Worm (Caenorhabditis elegans) whole organism, early embryonic: ENCODE data around the gene rpi-1.

Experiments used
- B0310.2 ChIP-seq: sonication (generic microtip); optimal IDR thresholded peaks from 2 replicates; lab custom pipeline; 2016; ENCODE audit warnings: mild to moderate bottlenecking, missing genetic modification characterization, missing compliant biosample characterization
- F13C5.2 ChIP-seq: sonication (generic microtip); optimal IDR thresholded peaks from 2 replicates; lab custom pipeline; 2017; ENCODE audit warnings: mild to moderate bottlenecking, missing genetic modification characterization, inconsistent platforms, missing compliant biosample characterization
- aly-1 ChIP-seq: sonication (generic microtip); optimal IDR thresholded peaks from 2 replicates; lab custom pipeline; 2016; ENCODE audit warnings: missing genetic modification characterization, missing compliant biosample characterization
- ama-1 ChIP-seq: fragments of 150-350 bp; optimal IDR thresholded peaks from 2 replicates; lab custom pipeline; 2014
- ceh-13 ChIP-seq: fragments of 200-800 bp; sonication (Bioruptor generic); optimal IDR thresholded peaks from 2 replicates; lab custom pipeline; 2018; ENCODE audit warnings: mild to moderate bottlenecking, missing genetic modification characterization, missing compliant biosample characterization
- ceh-36 ChIP-seq: sonication (generic microtip); optimal IDR thresholded peaks from 2 replicates; lab custom pipeline; 2016; ENCODE audit warnings: missing genetic modification characterization, inconsistent platforms, missing compliant biosample characterization
- ets-7 ChIP-seq: sonication (generic microtip); optimal IDR thresholded peaks from 2 replicates; lab custom pipeline; 2016; ENCODE audit warnings: missing genotype, missing genetic modification characterization, missing compliant biosample characterization
- flt-1 ChIP-seq: fragments of 200-800 bp; sonication (Bioruptor generic); IDR thresholded peaks from 2 replicates; pipeline ENCODE4 v1.3.6; 2022; ENCODE audit warnings: missing genetic modification characterization, missing compliant biosample characterization
- hmbx-1 ChIP-seq: sonication (generic microtip); optimal IDR thresholded peaks from 2 replicates; lab custom pipeline; 2016; ENCODE audit warnings: mild to moderate bottlenecking, missing genetic modification characterization, missing compliant biosample characterization
- hmg-4 ChIP-seq: fragments of 200-800 bp; sonication (Bioruptor generic); optimal IDR thresholded peaks from 2 replicates; lab custom pipeline; 2018; ENCODE audit warnings: mild to moderate bottlenecking, missing genetic modification characterization, missing compliant biosample characterization
- hnd-1 ChIP-seq: sonication (generic microtip); optimal IDR thresholded peaks from 2 replicates; lab custom pipeline; 2016; ENCODE audit warnings: missing genetic modification characterization, missing compliant biosample characterization
- pes-1 ChIP-seq: fragments of 200-800 bp; sonication (Bioruptor generic); IDR thresholded peaks from 2 replicates; pipeline ENCODE4 v1.3.6; 2022; ENCODE audit warnings: missing genetic modification reagents, missing genetic modification characterization, missing compliant biosample characterization
- scrt-1 ChIP-seq: fragments of 200-800 bp; sonication (Bioruptor generic); IDR thresholded peaks from 2 replicates; pipeline ENCODE4 v1.3.6; 2022; ENCODE audit warnings: missing genetic modification characterization, missing compliant biosample characterization
- sea-1 ChIP-seq: fragments of 200-800 bp; sonication (Bioruptor generic); conservative IDR thresholded peaks from 2 replicates; pipeline ENCODE4 v1.3.6; 2022; ENCODE audit warnings: missing genetic modification characterization, missing compliant biosample characterization
- tbx-11 ChIP-seq: fragments of 200-800 bp; sonication (Bioruptor generic); IDR thresholded peaks from 2 replicates; pipeline ENCODE4 v1.3.6; 2022; ENCODE audit warnings: missing genetic modification characterization, missing compliant biosample characterization
- tbx-37 ChIP-seq: fragments of 200-800 bp; sonication (Bioruptor generic); conservative IDR thresholded peaks from 2 replicates; pipeline ENCODE4 v1.3.6; 2022; ENCODE audit warnings: missing genetic modification reagents, missing genetic modification characterization, missing compliant biosample characterization
- tra-4 ChIP-seq: sonication (generic microtip); optimal IDR thresholded peaks from 2 replicates; lab custom pipeline; 2017; ENCODE audit warnings: missing genetic modification characterization, missing compliant biosample characterization

rpi-1 gene

DNA sequence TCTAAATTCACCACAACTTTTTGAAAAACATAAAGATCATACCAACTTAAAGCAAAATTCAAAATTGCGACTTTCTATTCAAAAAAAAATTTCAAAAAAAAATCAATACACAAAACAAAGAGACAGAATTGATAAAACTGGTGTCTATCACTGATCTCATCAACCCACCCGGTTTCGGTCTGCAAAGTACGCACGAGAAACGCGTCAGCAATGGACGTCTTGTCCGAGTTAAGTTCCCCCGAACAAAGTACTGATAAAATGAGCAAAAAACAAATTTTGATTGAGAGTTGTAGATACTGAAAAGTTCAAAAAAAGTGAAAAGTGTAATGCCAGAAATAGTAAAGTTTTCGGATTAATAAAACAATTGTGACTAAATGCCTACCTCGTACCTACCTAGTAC is 3.9 kb downstream of the rpi-1 start:
- TF ChIP-seq hmbx-1 (tag; lab: Kevin White, UChicago) (no peak), flt-1 (no peak), ceh-36 (tag; lab: Kevin White, UChicago) (no peak), ama-1 (lab: Kevin White, UChicago) (no peak), sea-1 (GFP tag; lab: Robert Waterston, UW) (no peak), ets-7 (no peak), tbx-11 (GFP tag; lab: Robert Waterston, UW) (no peak), B0310.2 (no peak), tbx-37 (GFP tag; lab: Robert Waterston, UW) (no peak), hmg-4 (no peak), pes-1 (GFP tag; lab: Robert Waterston, UW) (no peak), tra-4 (tag; lab: Kevin White, UChicago) (no peak), hnd-1 (tag; lab: Kevin White, UChicago) (no peak), F13C5.2 (no peak), aly-1 (no peak)

DNA sequence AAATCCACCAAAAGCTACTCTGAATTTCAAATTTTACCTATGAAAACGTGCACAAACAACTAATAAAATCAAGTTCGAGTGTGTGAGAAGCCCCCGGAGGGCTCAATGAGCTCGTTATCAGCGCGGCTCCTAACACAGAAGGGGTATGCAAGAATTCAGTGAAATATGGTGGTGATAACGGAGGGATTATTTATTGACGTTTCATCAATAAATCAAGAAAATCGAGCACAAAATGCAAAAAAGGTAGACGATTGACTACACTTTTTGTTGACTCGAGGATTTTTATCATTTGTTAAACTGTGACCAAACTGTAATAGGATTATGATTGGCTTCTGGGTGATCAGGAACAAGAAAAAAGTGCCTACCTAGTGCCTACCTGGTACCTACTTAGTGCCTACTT is 4.8 kb downstream of the rpi-1 start, which contains the start of gene zip-3:
TSS of gene zip-3 (minus strand) at position 21 of the 400 bp plus-strand sequence.
- TF ChIP-seq B0310.2 (no peak), ceh-36 (tag; lab: Kevin White, UChicago) (no peak), hnd-1 (tag; lab: Kevin White, UChicago) (no peak), aly-1 (no peak)

DNA sequence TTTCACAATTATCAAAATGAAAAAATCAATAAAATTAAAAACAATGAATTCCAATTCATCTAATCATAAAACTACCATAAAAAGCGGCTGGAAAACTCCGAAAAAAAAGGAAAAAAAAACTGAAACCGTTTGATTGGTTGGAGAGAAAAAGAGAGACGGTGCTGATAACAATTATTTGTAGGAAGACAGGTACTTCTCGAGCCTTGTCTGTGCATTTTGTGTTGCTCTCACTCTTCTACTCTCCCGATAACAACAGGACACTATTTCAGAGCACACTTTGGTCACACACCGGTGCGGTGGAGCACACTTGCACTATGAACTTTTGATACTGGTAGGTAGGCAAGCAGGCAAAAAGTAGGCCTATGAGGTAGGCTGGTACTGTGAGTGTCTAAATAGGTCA is 5.7 kb downstream of the rpi-1 start:
- no peak for TF ChIP-seq hmbx-1 (tag; lab: Kevin White, UChicago)
- no peak for TF ChIP-seq tbx-37 (GFP tag; lab: Robert Waterston, UW)
- TF ChIP-seq flt-1 = no peak
- TF ChIP-seq pes-1 (GFP tag; lab: Robert Waterston, UW) = no peak
- no peak for TF ChIP-seq tra-4 (tag; lab: Kevin White, UChicago)
- no peak for TF ChIP-seq F13C5.2
- TF ChIP-seq hnd-1 (tag; lab: Kevin White, UChicago) = no peak
- no peak for TF ChIP-seq scrt-1 (GFP tag; lab: Robert Waterston, UW)
- TF ChIP-seq sea-1 (GFP tag; lab: Robert Waterston, UW) = no peak
- TF ChIP-seq tbx-11 (GFP tag; lab: Robert Waterston, UW) = no peak
- no peak for TF ChIP-seq B0310.2
- no peak for TF ChIP-seq hmg-4
- no peak for TF ChIP-seq aly-1
- no peak for TF ChIP-seq ets-7
- TF ChIP-seq ama-1 (lab: Kevin White, UChicago) = no peak
- TF ChIP-seq ceh-36 (tag; lab: Kevin White, UChicago) = no peak
- TF ChIP-seq ceh-13 (GFP tag; lab: Kevin White, UChicago) = no peak

DNA sequence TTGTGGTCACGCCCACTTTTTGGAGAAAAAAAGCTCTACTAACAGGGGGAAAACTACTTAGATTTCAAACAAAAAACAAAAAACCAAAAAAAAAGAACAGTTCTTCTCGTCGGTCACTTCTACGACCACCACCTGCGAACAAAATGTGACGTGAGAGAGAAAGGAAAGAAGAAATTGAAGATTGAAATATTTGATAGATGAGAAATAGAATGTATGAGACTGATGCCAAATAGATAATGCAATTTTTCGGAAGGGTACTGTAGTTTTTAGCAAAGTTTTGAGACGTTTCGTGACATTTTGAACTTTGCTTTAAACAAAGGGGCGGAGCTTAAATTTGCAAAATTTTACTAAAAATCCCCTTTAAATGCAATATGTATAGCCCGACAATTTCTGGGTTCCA is 7.2 kb downstream of the rpi-1 start:
- no peak for TF ChIP-seq pes-1 (GFP tag; lab: Robert Waterston, UW)
- no peak for TF ChIP-seq B0310.2

DNA sequence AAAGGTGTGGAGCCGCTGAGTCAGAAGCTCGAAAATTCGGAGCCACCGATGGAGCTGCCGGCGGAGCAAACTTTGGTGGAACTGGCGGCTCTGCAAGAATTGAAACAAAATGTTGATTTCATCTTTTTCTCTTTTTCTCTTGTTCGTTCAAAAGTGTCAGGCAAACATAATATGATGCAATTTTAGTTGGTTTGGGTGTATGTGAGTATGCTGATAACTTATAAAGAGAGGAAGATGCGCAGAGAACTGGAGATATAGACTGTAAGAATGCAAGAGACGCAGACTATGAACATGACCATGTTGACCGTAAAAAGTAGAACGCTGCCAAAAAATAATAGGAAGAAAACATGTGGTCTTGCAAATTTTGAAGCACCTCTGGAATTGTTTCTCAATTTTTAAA is 8.1 kb downstream of the rpi-1 start:
- TF ChIP-seq ceh-36 (tag; lab: Kevin White, UChicago) = no peak
- TF ChIP-seq pes-1 (GFP tag; lab: Robert Waterston, UW) = no peak
- TF ChIP-seq scrt-1 (GFP tag; lab: Robert Waterston, UW) = no peak
- TF ChIP-seq F13C5.2 = no peak
- TF ChIP-seq aly-1 = no peak
- no peak for TF ChIP-seq flt-1
- TF ChIP-seq ets-7 = no peak
- no peak for TF ChIP-seq sea-1 (GFP tag; lab: Robert Waterston, UW)
- no peak for TF ChIP-seq tbx-11 (GFP tag; lab: Robert Waterston, UW)
- TF ChIP-seq hmbx-1 (tag; lab: Kevin White, UChicago) = no peak
- TF ChIP-seq hnd-1 (tag; lab: Kevin White, UChicago) = no peak
- TF ChIP-seq ceh-13 (GFP tag; lab: Kevin White, UChicago) = no peak
- no peak for TF ChIP-seq hmg-4
- TF ChIP-seq ama-1 (lab: Kevin White, UChicago) = no peak
- TF ChIP-seq tbx-37 (GFP tag; lab: Robert Waterston, UW) = no peak
- no peak for TF ChIP-seq tra-4 (tag; lab: Kevin White, UChicago)
- no peak for TF ChIP-seq B0310.2

DNA sequence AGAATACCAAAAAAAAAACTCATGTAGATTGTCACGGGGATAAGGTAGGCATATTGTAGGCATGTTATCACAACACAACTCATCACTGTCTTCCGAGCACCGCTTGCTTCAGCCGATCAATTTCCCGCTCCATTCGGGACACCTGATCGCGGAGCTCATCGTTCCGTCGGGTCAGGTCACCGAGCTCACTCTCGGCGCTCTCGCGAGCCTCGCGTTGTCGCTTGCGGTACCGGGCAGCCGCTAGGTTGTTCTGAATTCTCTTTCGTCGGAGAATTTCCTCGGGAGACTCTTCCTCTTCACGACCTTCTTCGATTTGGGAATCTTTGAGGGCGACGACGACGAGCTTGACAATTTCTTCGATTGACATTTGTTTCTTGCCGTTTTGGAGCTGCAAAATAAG is 10.2 kb downstream of the rpi-1 start:
- TF ChIP-seq scrt-1 (GFP tag; lab: Robert Waterston, UW) = no peak
- TF ChIP-seq ceh-36 (tag; lab: Kevin White, UChicago) = no peak
- no peak for TF ChIP-seq ets-7
- no peak for TF ChIP-seq ama-1 (lab: Kevin White, UChicago)
- no peak for TF ChIP-seq F13C5.2
- no peak for TF ChIP-seq hmg-4
- TF ChIP-seq aly-1 = no peak
- no peak for TF ChIP-seq sea-1 (GFP tag; lab: Robert Waterston, UW)
- TF ChIP-seq ceh-13 (GFP tag; lab: Kevin White, UChicago) = no peak
- TF ChIP-seq tbx-37 (GFP tag; lab: Robert Waterston, UW) = no peak
- no peak for TF ChIP-seq tra-4 (tag; lab: Kevin White, UChicago)
- TF ChIP-seq B0310.2 = no peak
- no peak for TF ChIP-seq tbx-11 (GFP tag; lab: Robert Waterston, UW)
- no peak for TF ChIP-seq flt-1
- TF ChIP-seq hmbx-1 (tag; lab: Kevin White, UChicago) = no peak

DNA sequence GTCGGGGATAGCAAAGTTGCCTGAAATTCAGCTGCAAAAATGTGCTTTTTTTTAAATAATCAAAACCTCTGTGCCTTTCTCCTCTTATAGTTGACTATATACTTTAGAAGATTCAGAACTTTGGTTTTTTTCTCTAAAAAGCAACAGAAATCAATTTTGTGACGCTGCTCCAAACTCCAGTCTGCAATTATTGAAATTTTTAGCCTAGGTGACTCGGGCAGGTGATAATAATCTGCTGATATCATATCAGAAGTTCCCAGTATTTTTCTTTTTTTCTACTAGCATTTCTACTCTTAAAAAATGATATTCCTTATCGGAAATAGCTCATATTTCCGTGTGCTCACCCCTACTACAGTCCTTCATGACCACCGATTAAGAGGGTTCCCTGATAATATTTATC is 12.9 kb downstream of the rpi-1 start, which contains the start of gene sre-44:
TSS of gene sre-44 (plus strand) at position 301 of the 400 bp plus-strand sequence.
- TF ChIP-seq scrt-1 (GFP tag; lab: Robert Waterston, UW) (no peak), pes-1 (GFP tag; lab: Robert Waterston, UW) (no peak), ceh-36 (tag; lab: Kevin White, UChicago) (no peak), ama-1 (lab: Kevin White, UChicago) (no peak), flt-1 (no peak), tbx-37 (GFP tag; lab: Robert Waterston, UW) (no peak), ets-7 (no peak), tbx-11 (GFP tag; lab: Robert Waterston, UW) (no peak), hnd-1 (tag; lab: Kevin White, UChicago) (no peak), ceh-13 (GFP tag; lab: Kevin White, UChicago) (no peak), hmg-4 (no peak), aly-1 (no peak), tra-4 (tag; lab: Kevin White, UChicago) (no peak), sea-1 (GFP tag; lab: Robert Waterston, UW) (no peak), F13C5.2 (no peak), B0310.2 (no peak)
